Worm (Caenorhabditis elegans): ENCODE data around the gene B0432.1.

DNA sequence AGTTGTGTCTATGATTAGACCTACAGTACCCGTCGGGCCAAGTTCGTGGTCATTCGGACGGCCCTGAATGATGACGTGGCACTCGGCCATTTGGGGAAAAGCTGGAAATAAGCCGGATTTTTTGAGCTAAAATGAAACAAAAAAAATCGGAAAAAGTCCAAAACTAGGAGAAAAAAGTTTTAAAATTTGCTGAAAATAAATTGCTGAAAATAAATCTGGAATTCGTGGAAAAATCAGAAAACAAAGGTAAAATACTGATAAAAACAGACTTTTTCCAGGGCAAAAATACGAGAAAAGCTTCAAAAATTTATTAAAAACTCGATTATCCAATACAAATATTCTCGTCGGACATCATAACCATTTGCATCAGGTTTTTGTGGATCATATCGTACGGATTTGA, 13.6 kb upstream of the B0432.1 start, which contains the start of gene B0432.9:
- TF ChIP-seq ama-1 (optimal IDR thresholded peaks at IDR 0.05) (no peak), scrt-1 (GFP tag; IDR thresholded peaks at IDR 0.05) (no peak)

All from whole organism, early embryonic.